Fruit fly (Drosophila melanogaster): Measurements from ENCODE around the gene peb.

DNA sequence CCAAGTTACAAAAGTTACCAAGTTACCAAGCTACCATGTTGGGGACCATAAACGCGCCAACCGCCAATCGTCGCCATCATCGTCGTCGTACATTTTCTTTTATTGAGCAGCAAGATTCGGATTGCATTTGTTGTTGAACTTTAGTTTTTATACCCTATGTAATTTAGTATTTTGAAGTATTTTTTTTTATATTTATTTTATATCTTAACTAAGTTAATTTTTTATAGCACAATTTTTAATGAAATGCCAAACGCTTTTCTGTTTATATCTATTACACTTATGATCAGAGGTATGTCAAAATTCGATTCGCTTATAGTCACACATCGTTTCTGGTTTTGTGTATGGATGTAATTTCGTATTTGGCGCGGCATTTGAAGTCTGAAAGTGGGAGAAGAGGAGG is 34.9 kb upstream of the peb start:
- TF ChIP-seq CTCF (optimal IDR thresholded peaks at IDR 0.05) = no peak
- no peak for TF ChIP-seq CG8478 (optimal IDR thresholded peaks at IDR 0.05)

Data from S2 (cell line).